Fruit fly (Drosophila melanogaster) whole organism, embryonic: ENCODE results near the gene grass.

Source experiments
- Atf6 ChIP-seq: fragments of 200-800 bp; sonication (Bioruptor generic); IDR thresholded peaks from 2 replicates; pipeline ENCODE4 v1.3.6; 2022; ENCODE audit warnings: missing biosample characterization, missing genetic modification characterization
- CG10366 ChIP-seq: fragments of 200-800 bp; sonication (Bioruptor generic); IDR thresholded peaks from 2 replicates; pipeline ENCODE4 v1.3.6; 2022; ENCODE audit warnings: missing biosample characterization, missing genetic modification characterization
- CG12769 ChIP-seq: fragments of 200-800 bp; sonication (Bioruptor generic); optimal IDR thresholded peaks from 2 replicates; lab custom pipeline; 2019; ENCODE audit warnings: missing biosample characterization, mild to moderate bottlenecking, missing genetic modification characterization, moderate library complexity
- CG14441 ChIP-seq: fragments of 200-800 bp; sonication (Bioruptor generic); IDR thresholded peaks from 2 replicates; pipeline ENCODE4 v1.3.6; 2022; ENCODE audit warnings: missing biosample characterization, missing genetic modification characterization
- CG15696 ChIP-seq: fragments of 200-800 bp; sonication (Bioruptor generic); optimal IDR thresholded peaks from 2 replicates; lab custom pipeline; 2019; ENCODE audit warnings: missing biosample characterization, mild to moderate bottlenecking, missing genetic modification characterization, moderate library complexity
- CG16813 ChIP-seq: fragments of 200-800 bp; sonication (Bioruptor generic); IDR thresholded peaks from 3 replicates; pipeline ENCODE4 v1.3.6; 2022; ENCODE audit warnings: missing biosample characterization, missing genetic modification characterization; ENCODE audit not compliant: partially characterized antibody
- CG17385 ChIP-seq: fragments of 200-800 bp; sonication (Bioruptor generic); optimal IDR thresholded peaks from 3 replicates; lab custom pipeline; 2018; ENCODE audit warnings: missing biosample characterization, mild to moderate bottlenecking, missing genetic modification characterization
- CG17829 ChIP-seq: fragments of 200-800 bp; optimal IDR thresholded peaks from 2 replicates; lab custom pipeline; 2019; ENCODE audit warnings: missing biosample characterization, mild to moderate bottlenecking, missing genetic modification characterization, moderate library complexity
- CG18599 ChIP-seq: fragments of 200-800 bp; sonication (Bioruptor generic); optimal IDR thresholded peaks from 3 replicates; lab custom pipeline; 2017; ENCODE audit warnings: missing biosample characterization, missing genetic modification characterization, mild to moderate bottlenecking, moderate library complexity, missing genetic modification reagents
- CG2202 ChIP-seq: fragments of 200-800 bp; sonication (Bioruptor generic); optimal IDR thresholded peaks from 2 replicates; lab custom pipeline; 2018; ENCODE audit warnings: missing biosample characterization, mild to moderate bottlenecking, missing genetic modification characterization
- CG30020 ChIP-seq: fragments of 200-800 bp; optimal IDR thresholded peaks from 2 replicates; lab custom pipeline; 2019; ENCODE audit warnings: missing biosample characterization, mild to moderate bottlenecking, missing genetic modification characterization, moderate library complexity
- CG30431 ChIP-seq: fragments of 200-800 bp; sonication (Bioruptor generic); optimal IDR thresholded peaks from 2 replicates; lab custom pipeline; 2017; ENCODE audit warnings: missing biosample characterization, missing genetic modification characterization
- CG3281 ChIP-seq: fragments of 200-800 bp; sonication (Bioruptor generic); optimal IDR thresholded peaks from 3 replicates; lab custom pipeline; 2017; ENCODE audit warnings: missing biosample characterization, mild to moderate bottlenecking, missing genetic modification characterization
- CG43689 ChIP-seq: fragments of 200-800 bp; sonication (Bioruptor generic); IDR thresholded peaks from 2 replicates; pipeline ENCODE4 v1.3.6; 2022; ENCODE audit warnings: missing biosample characterization, missing genetic modification characterization
- CG6765 ChIP-seq: fragments of 200-800 bp; sonication (Bioruptor generic); optimal IDR thresholded peaks from 3 replicates; lab custom pipeline; 2017; ENCODE audit warnings: missing biosample characterization, mild to moderate bottlenecking, missing genetic modification characterization
- CG7963 ChIP-seq: fragments of 200-800 bp; sonication (Bioruptor generic); IDR thresholded peaks from 3 replicates; pipeline ENCODE4 v1.3.6; 2022; ENCODE audit warnings: missing biosample characterization, missing genetic modification characterization; ENCODE audit not compliant: partially characterized antibody
- CG9876 ChIP-seq: fragments of 200-800 bp; sonication (Bioruptor generic); optimal IDR thresholded peaks from 2 replicates; lab custom pipeline; 2016; ENCODE audit warnings: missing biosample characterization, missing genetic modification characterization
- CHES-1-like ChIP-seq: fragments of 200-800 bp; sonication (Bioruptor generic); optimal IDR thresholded peaks from 2 replicates; lab custom pipeline; 2016; ENCODE audit warnings: missing biosample characterization, missing genetic modification characterization
- Dek ChIP-seq: fragments of 200-800 bp; sonication (Bioruptor generic); optimal IDR thresholded peaks from 3 replicates; lab custom pipeline; 2019; ENCODE audit warnings: missing biosample characterization, mild to moderate bottlenecking, missing genetic modification characterization, moderate library complexity
- Ets65A ChIP-seq: fragments of 200-800 bp; sonication (Bioruptor generic); peaks from one replicate; lab custom pipeline; 2016; ENCODE audit warnings: missing biosample characterization, missing genetic modification characterization
- Gsc ChIP-seq: fragments of 200-800 bp; sonication (Bioruptor generic); IDR thresholded peaks from 2 replicates; pipeline ENCODE4 v1.3.6; 2022; ENCODE audit warnings: missing biosample characterization, missing genetic modification characterization
- H2.0 ChIP-seq: fragments of 200-800 bp; sonication (Bioruptor generic); IDR thresholded peaks from 2 replicates; pipeline ENCODE4 v1.3.6; 2022; ENCODE audit warnings: missing biosample characterization, missing genetic modification characterization
- Hmr ChIP-seq: fragments of 200-800 bp; sonication (Bioruptor generic); optimal IDR thresholded peaks from 3 replicates; lab custom pipeline; 2017; ENCODE audit warnings: mild to moderate bottlenecking, missing biosample characterization, missing genetic modification reagents, missing genetic modification characterization
- Hmx ChIP-seq: fragments of 200-800 bp; sonication (Bioruptor generic); optimal IDR thresholded peaks from 2 replicates; lab custom pipeline; 2016; ENCODE audit warnings: missing biosample characterization, missing genetic modification characterization
- NK7.1 ChIP-seq: fragments of 200-800 bp; sonication (Bioruptor generic); optimal IDR thresholded peaks from 3 replicates; lab custom pipeline; 2016; ENCODE audit warnings: missing biosample characterization, missing genetic modification characterization
- Sin3A ChIP-seq: fragments of >200 bp; optimal IDR thresholded peaks from 2 replicates; lab custom pipeline; 2018
- TFAM ChIP-seq: fragments of 200-800 bp; sonication (Bioruptor generic); optimal IDR thresholded peaks from 2 replicates; lab custom pipeline; 2017; ENCODE audit warnings: missing biosample characterization, missing genetic modification characterization, inconsistent platforms
- Xrp1 ChIP-seq: fragments of 200-800 bp; sonication (Bioruptor generic); IDR thresholded peaks from 2 replicates; pipeline ENCODE4 v1.3.6; 2022; ENCODE audit warnings: missing biosample characterization, missing genetic modification characterization
- al ChIP-seq: fragments of 200-800 bp; sonication (Bioruptor generic); IDR thresholded peaks from 2 replicates; pipeline ENCODE4 v1.3.6; 2022; ENCODE audit warnings: missing biosample characterization, missing genetic modification characterization
- ara ChIP-seq: fragments of 200-800 bp; sonication (Bioruptor generic); IDR thresholded peaks from 2 replicates; pipeline ENCODE4 v1.3.6; 2022; ENCODE audit warnings: missing biosample characterization, missing genetic modification characterization
- cad ChIP-seq: fragments of >200 bp; optimal IDR thresholded peaks from 2 replicates; lab custom pipeline; 2017; ENCODE audit warnings: missing biosample characterization, missing genetic modification characterization
- chn ChIP-seq: fragments of 200-800 bp; sonication (Bioruptor generic); optimal IDR thresholded peaks from 2 replicates; lab custom pipeline; 2016; ENCODE audit warnings: missing biosample characterization, missing genetic modification characterization
- fd102C ChIP-seq: fragments of 200-800 bp; sonication (Bioruptor generic); optimal IDR thresholded peaks from 2 replicates; lab custom pipeline; 2018; ENCODE audit warnings: missing biosample characterization, mild to moderate bottlenecking, missing genetic modification characterization, moderate library complexity
- fd96Cb ChIP-seq: fragments of 200-800 bp; sonication (Bioruptor generic); optimal IDR thresholded peaks from 2 replicates; lab custom pipeline; 2018; ENCODE audit warnings: missing biosample characterization, mild to moderate bottlenecking, missing genetic modification characterization, moderate library complexity
- ftz-f1 ChIP-seq: fragments of 200-800 bp; sonication (Bioruptor generic); optimal IDR thresholded peaks from 2 replicates; lab custom pipeline; 2016; ENCODE audit warnings: missing biosample characterization, missing genetic modification characterization
- hb ChIP-seq: fragments of 200-800 bp; sonication (Bioruptor generic); IDR thresholded peaks from 3 replicates; pipeline ENCODE4 v1.3.6; 2022; ENCODE audit warnings: missing biosample characterization, missing genetic modification characterization; ENCODE audit not compliant: partially characterized antibody
- hth ChIP-seq: fragments of >200 bp; optimal IDR thresholded peaks from 2 replicates; lab custom pipeline; 2017; ENCODE audit warnings: inconsistent platforms
- luna ChIP-seq: fragments of 200-800 bp; sonication (Bioruptor generic); optimal IDR thresholded peaks from 2 replicates; lab custom pipeline; 2016; ENCODE audit warnings: missing biosample characterization, missing genetic modification characterization
- pho ChIP-seq: fragments of 200-800 bp; sonication (Bioruptor generic); optimal IDR thresholded peaks from 2 replicates; lab custom pipeline; 2016; ENCODE audit warnings: missing biosample characterization, missing genetic modification characterization
- row ChIP-seq: fragments of 200-800 bp; sonication (Bioruptor generic); IDR thresholded peaks from 3 replicates; pipeline ENCODE4 v1.3.6; 2022; ENCODE audit warnings: missing biosample characterization, missing genetic modification characterization
- schlank ChIP-seq: fragments of 200-800 bp; sonication (Bioruptor generic); optimal IDR thresholded peaks from 2 replicates; lab custom pipeline; 2018; ENCODE audit warnings: missing biosample characterization, mild to moderate bottlenecking, missing genetic modification characterization
- sens ChIP-seq: fragments of 200-800 bp; sonication (Bioruptor generic); peaks from one replicate; lab custom pipeline; 2016; ENCODE audit warnings: missing biosample characterization, missing genetic modification characterization
- seq ChIP-seq: fragments of 200-800 bp; sonication (Bioruptor generic); IDR thresholded peaks from 2 replicates; pipeline ENCODE4 v1.3.6; 2022; ENCODE audit warnings: missing biosample characterization, missing genetic modification characterization
- sisA ChIP-seq: fragments of 200-800 bp; sonication (Bioruptor generic); IDR thresholded peaks from 2 replicates; pipeline ENCODE4 v1.3.6; 2022; ENCODE audit warnings: missing biosample characterization, missing genetic modification characterization
- so ChIP-seq: fragments of 200-800 bp; sonication (Bioruptor generic); IDR thresholded peaks from 3 replicates; pipeline ENCODE4 v1.3.6; 2022; ENCODE audit warnings: missing biosample characterization, missing genetic modification characterization
- sug ChIP-seq: fragments of 200-800 bp; optimal IDR thresholded peaks from 2 replicates; lab custom pipeline; 2019; ENCODE audit warnings: missing biosample characterization, mild to moderate bottlenecking, missing genetic modification characterization, moderate library complexity
- toy ChIP-seq: fragments of 200-800 bp; sonication (Bioruptor generic); IDR thresholded peaks from 2 replicates; pipeline ENCODE4 v1.3.6; 2022; ENCODE audit warnings: missing biosample characterization, missing genetic modification characterization
- tup ChIP-seq: fragments of 200-800 bp; sonication (Bioruptor generic); optimal IDR thresholded peaks from 2 replicates; lab custom pipeline; 2016; ENCODE audit warnings: missing biosample characterization, mild to moderate bottlenecking, missing genetic modification characterization, moderate library complexity
- tx ChIP-seq: fragments of 200-800 bp; sonication (Bioruptor generic); optimal IDR thresholded peaks from 2 replicates; lab custom pipeline; 2016; ENCODE audit warnings: missing biosample characterization, missing genetic modification characterization
- usp ChIP-seq: fragments of >200 bp; optimal IDR thresholded peaks from 2 replicates; lab custom pipeline; 2017; ENCODE audit warnings: missing biosample characterization, missing genetic modification characterization

Gene grass

DNA sequence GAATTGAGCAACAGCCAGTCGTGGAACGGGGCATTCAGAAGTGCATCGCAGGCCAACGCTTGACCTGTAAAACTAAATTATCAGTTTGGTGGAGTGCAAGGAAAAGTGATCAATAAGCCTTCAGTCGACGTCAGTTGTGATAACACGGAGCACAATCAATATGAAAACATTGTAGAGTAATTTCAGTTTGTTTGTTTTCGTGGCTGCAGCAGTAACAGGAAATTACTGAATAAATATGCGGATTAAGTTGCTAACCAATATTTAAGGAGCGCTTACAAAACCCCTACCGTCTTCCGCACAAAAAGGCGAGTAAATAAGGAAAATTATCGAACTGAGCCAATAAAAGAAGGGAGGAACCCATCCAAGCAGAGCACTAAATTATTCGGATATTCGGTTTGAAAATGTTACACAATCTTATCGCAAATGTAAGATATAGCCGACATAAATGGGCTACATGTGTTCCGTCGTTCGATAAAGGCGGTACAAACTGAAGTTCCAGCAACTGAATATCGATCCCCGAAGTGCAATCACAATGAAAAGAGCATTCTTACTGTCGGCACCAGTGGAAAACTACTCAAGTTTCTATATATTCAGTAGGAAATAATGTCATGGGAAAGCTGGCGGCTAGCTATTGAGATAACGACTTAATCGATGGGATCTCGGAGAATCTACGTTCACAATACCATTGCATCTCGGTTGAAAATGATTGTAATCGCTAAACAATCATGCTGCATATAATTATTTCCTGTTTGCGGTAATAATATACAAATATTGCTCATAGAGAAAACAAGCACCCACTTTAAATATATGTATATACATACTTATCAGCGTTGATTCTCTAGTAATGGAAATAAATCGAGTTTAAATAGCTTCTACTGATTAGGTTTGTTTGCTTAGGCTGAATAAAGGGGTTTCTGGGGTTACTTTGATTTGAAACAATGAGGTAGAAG lies 21.8 kb upstream of the grass start (continued):
- TF ChIP-seq NK7.1 (GFP tag; lab: Kevin White, UChicago): peak; percentile 62
- TF ChIP-seq cad (GFP tag; lab: Kevin White, UChicago): no peak
- TF ChIP-seq ara (GFP tag; lab: Robert Waterston, UW): peak; percentile 84
- TF ChIP-seq luna (GFP tag; lab: Kevin White, UChicago): no peak
- TF ChIP-seq H2.0 (GFP tag; lab: Robert Waterston, UW): no peak
- TF ChIP-seq CG14441: peak; percentile 34; the same call in 1 of the 2 replicates
- 0 out of 2 replicates have a peak, but pooled peaks have one; percentile 12 for TF ChIP-seq CG10366 (GFP tag; lab: Robert Waterston, UW)
- TF ChIP-seq tx: no peak
- TF ChIP-seq hb (GFP tag; lab: Robert Waterston, UW): no peak
- peak; percentile 14 for TF ChIP-seq TFAM
- TF ChIP-seq Sin3A (lab: Kevin White, UChicago): no peak
- no peak for TF ChIP-seq sug
- peak; percentile 36; the same call in 1 of the 3 replicates for TF ChIP-seq row (GFP tag; lab: Robert Waterston, UW)
- TF ChIP-seq CG30431: peak; percentile 33
- 0 out of 2 replicates have a peak, but pooled peaks have one; percentile 38 for TF ChIP-seq CG43689
- TF ChIP-seq Hmr (GFP tag; lab: Kevin White, UChicago): peak; percentile 47
- peak; percentile 94 for TF ChIP-seq CG15696 (tag; lab: Kevin White, UChicago)
- peak; percentile 66; the same call in 2 of the 3 replicates for TF ChIP-seq so (GFP tag; lab: Robert Waterston, UW)
- no peak for TF ChIP-seq toy (GFP tag; lab: Robert Waterston, UW)
- TF ChIP-seq al (GFP tag; lab: Robert Waterston, UW): no peak
- peak; percentile 94 for TF ChIP-seq fd102C (GFP tag; lab: Kevin White, UChicago)
- no peak for TF ChIP-seq CG7963 (GFP tag; lab: Robert Waterston, UW)
- TF ChIP-seq tup: peak; percentile 22
- TF ChIP-seq CG30020 (tag; lab: Kevin White, UChicago): no peak
- no peak for TF ChIP-seq CG6765 (GFP tag; lab: Kevin White, UChicago)
- TF ChIP-seq CG17829: peak; percentile 33
- peak; percentile 52 for TF ChIP-seq fd96Cb (tag; lab: Kevin White, UChicago)
- peak; percentile 7 for TF ChIP-seq schlank
- no peak for TF ChIP-seq CG16813 (GFP tag; lab: Robert Waterston, UW)
- TF ChIP-seq hth (lab: Kevin White, UChicago): no peak
- no peak for TF ChIP-seq Ets65A
- TF ChIP-seq Xrp1 (GFP tag; lab: Robert Waterston, UW): peak; percentile 88
- peak; percentile 54 for TF ChIP-seq CG17385 (GFP tag; lab: Kevin White, UChicago)
- no peak; the same call in 1 of the 2 replicates for TF ChIP-seq Atf6
- peak; percentile 73 for TF ChIP-seq seq (GFP tag; lab: Robert Waterston, UW)
- peak; percentile 20 for TF ChIP-seq CG3281 (GFP tag; lab: Kevin White, UChicago)
- TF ChIP-seq CG18599 (GFP tag; lab: Kevin White, UChicago): peak; percentile 59
- no peak for TF ChIP-seq Gsc (GFP tag; lab: Robert Waterston, UW)
- peak; percentile 43 for TF ChIP-seq CG9876
- TF ChIP-seq usp (GFP tag; lab: Kevin White, UChicago): no peak
- peak; percentile 95 for TF ChIP-seq sens (GFP tag; lab: Kevin White, UChicago)
- TF ChIP-seq sisA: no peak
- no peak for TF ChIP-seq CG12769 (tag; lab: Kevin White, UChicago)
- TF ChIP-seq ftz-f1: no peak
- peak; percentile 28 for TF ChIP-seq Dek (tag; lab: Kevin White, UChicago)
- TF ChIP-seq pho (GFP tag; lab: Kevin White, UChicago): no peak
- TF ChIP-seq Hmx (GFP tag; lab: Kevin White, UChicago): no peak
- peak; percentile 50 for TF ChIP-seq CHES-1-like (GFP tag; lab: Kevin White, UChicago)
- TF ChIP-seq CG2202 (tag; lab: Kevin White, UChicago): peak; percentile 87
- TF ChIP-seq chn: no peak
